Worm (Caenorhabditis elegans): ENCODE measurements around the gene spp-18.

Gene spp-18

DNA sequence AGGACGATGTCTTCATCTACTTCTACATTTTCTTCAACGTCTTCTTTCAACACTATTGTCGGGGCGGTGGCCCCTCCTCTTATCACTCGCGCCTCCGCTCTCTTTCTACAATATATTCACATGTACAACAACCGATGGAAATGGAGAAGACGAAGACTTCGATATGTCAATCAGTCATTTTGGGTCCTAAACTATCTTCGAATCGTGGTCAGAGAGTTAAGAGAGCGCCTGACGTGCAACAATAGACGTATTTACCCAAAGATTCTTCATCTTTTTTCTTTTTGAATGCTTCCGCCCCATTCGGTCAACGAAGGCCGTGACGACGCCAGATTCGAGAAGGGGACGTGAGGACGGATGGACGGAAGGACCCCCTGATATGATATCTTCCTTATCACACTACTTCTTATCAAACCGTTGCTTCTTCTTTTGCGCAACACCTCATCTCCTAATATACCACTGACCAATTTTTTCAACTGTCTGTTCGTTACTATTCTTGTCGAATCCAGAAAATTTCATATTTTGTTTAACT, 39.5 kb downstream of the spp-18 start:
- TF ChIP-seq dao-5 (tag; optimal IDR thresholded peaks at IDR 0.05) (no peak), W03F9.2 (tag; optimal IDR thresholded peaks at IDR 0.05) (no peak), him-1 (tag; optimal IDR thresholded peaks at IDR 0.05) (no peak)

DNA sequence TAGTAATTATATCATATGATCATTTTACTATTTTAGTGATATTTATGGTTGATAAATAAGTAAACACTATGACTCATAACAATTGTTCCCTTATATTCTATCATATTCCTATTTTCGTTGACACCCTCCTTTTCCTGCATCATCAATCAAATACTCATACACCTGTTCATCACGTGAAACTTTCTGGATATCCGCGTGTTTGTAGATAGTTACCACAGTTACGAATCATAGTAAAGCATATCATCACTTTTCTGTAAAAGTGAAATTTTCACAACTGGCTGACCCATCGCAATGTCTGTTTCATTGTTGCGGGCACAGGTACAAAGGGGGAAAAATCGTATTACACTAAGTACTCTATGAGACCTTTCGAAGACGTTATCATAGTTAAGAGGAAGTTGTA, 40.4 kb downstream of the spp-18 start:
- TF ChIP-seq him-1 (tag; optimal IDR thresholded peaks at IDR 0.05) (no peak), dao-5 (tag; optimal IDR thresholded peaks at IDR 0.05) (no peak), W03F9.2 (tag; optimal IDR thresholded peaks at IDR 0.05) (no peak)

DNA sequence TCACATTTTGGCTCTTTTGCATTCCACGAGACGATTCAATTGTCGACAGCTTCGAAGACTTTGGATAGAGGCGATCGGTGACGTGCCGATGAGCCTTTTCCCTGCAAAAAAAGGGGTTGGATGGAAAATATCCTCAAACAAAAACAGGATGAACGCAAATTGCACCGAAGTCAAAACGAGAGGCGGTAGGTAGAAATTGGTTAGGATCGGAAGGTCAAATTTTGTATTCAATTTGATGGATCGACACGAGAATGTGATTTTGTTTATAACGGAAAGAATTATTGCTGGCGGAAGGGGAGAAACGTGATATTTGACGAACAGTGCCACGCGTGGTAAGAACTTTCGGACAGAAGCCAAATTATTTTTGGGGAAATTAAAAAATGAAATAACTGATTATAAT, 41.3 kb downstream of the spp-18 start, which contains the start of gene mca-1:
mca-1 (minus strand) TSS at position 101 of the 400 bp plus-strand sequence.
- TF ChIP-seq W03F9.2 (tag; optimal IDR thresholded peaks at IDR 0.05): no peak
- no peak for TF ChIP-seq him-1 (tag; optimal IDR thresholded peaks at IDR 0.05)
- TF ChIP-seq dao-5 (tag; optimal IDR thresholded peaks at IDR 0.05): no peak

DNA sequence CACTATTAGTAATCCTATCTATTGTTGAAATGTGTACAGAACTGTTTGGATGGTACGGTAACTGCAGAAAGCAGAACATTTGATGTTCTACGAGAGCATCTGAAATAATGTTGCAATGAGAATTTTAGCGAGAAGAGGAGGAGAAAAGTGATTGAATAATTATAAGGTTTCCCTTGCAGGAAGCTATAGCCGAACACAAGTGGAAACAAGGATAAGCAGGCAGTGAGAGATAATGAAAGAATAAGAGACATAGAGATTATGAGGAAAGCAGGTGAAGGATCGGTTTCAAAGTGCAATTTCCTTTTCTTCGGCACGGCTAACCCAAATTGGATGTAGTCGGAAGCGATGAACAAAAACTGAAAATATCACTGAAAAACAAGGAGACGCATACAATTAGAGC, 48.4 kb downstream of the spp-18 start, which contains the start of gene del-2:
del-2 (minus strand) TSS at position 101 of the 400 bp plus-strand sequence.
- TF ChIP-seq him-1 (tag; optimal IDR thresholded peaks at IDR 0.05) (no peak), W03F9.2 (tag; optimal IDR thresholded peaks at IDR 0.05) (no peak), dao-5 (tag; optimal IDR thresholded peaks at IDR 0.05) (no peak)

DNA sequence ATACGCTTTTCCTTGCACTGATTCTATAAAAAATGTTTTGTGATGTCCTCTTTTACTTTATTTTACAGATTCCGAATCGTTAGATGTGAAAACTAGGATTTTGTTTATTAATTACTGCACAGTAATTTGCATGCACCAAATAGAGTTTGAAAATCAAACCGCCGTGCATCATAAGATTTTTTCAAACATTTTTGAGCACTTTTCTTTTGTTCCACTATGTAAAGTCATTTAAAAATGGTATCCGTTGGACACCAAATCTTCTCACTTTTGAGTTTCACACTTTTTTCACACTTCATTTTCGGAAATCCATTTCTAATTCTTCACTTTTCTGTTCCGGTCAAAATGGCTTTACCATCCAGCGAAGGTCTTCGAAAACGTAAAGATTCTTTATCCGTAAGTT, 49.7 kb downstream of the spp-18 start, which contains the start of gene degl-2:
degl-2 (plus strand) TSS at position 301 of the 400 bp plus-strand sequence.
- TF ChIP-seq W03F9.2 (tag; optimal IDR thresholded peaks at IDR 0.05) (no peak), him-1 (tag; optimal IDR thresholded peaks at IDR 0.05) (no peak), dao-5 (tag; optimal IDR thresholded peaks at IDR 0.05) (no peak)

Data from whole organism, L4/young adult.